Fruit fly (Drosophila melanogaster) whole organism, embryonic: Measurements from ENCODE around the gene St2.

Experiments used
- Antp ChIP-seq: fragments of 200-800 bp; sonication (Bioruptor generic); optimal IDR thresholded peaks from 3 replicates; lab custom pipeline; 2016; ENCODE audit warnings: missing biosample characterization, missing genetic modification characterization
- C15 ChIP-seq: fragments of 200-800 bp; sonication (Bioruptor generic); IDR thresholded peaks from 3 replicates; pipeline ENCODE4 v1.3.6; 2022; ENCODE audit warnings: missing biosample characterization, missing genetic modification characterization
- CG10959 ChIP-seq: fragments of 200-800 bp; sonication (Bioruptor generic); IDR thresholded peaks from 2 replicates; pipeline ENCODE4 v1.3.6; 2022; ENCODE audit warnings: missing biosample characterization, missing genetic modification characterization
- CG1233 ChIP-seq: fragments of 200-800 bp; sonication (Bioruptor generic); optimal IDR thresholded peaks from 4 replicates; lab custom pipeline; 2018; ENCODE audit warnings: missing biosample characterization, mild to moderate bottlenecking, missing genetic modification characterization
- CG13424 ChIP-seq: fragments of 200-800 bp; sonication (Bioruptor generic); optimal IDR thresholded peaks from 2 replicates; lab custom pipeline; 2019; ENCODE audit warnings: missing biosample characterization, mild to moderate bottlenecking, missing genetic modification characterization, moderate library complexity
- CG15696 ChIP-seq: fragments of 200-800 bp; sonication (Bioruptor generic); optimal IDR thresholded peaks from 2 replicates; lab custom pipeline; 2019; ENCODE audit warnings: missing biosample characterization, mild to moderate bottlenecking, missing genetic modification characterization, moderate library complexity
- CG2678 ChIP-seq: fragments of 200-800 bp; sonication (Bioruptor generic); optimal IDR thresholded peaks from 3 replicates; lab custom pipeline; 2019; ENCODE audit warnings: missing biosample characterization, mild to moderate bottlenecking, missing genetic modification characterization, moderate library complexity
- CG3065 ChIP-seq: fragments of 200-800 bp; sonication (Bioruptor generic); optimal IDR thresholded peaks from 2 replicates; lab custom pipeline; 2016; ENCODE audit warnings: missing biosample characterization, missing genetic modification characterization
- CG31224 ChIP-seq: fragments of 200-800 bp; sonication (Bioruptor generic); IDR thresholded peaks from 2 replicates; pipeline ENCODE4 v1.3.6; 2022; ENCODE audit warnings: missing biosample characterization, missing genetic modification characterization
- CG31388 ChIP-seq: fragments of 200-800 bp; sonication (Bioruptor generic); optimal IDR thresholded peaks from 2 replicates; lab custom pipeline; 2016; ENCODE audit warnings: missing biosample characterization, missing genetic modification characterization
- CG32532 ChIP-seq: fragments of 200-800 bp; sonication (Bioruptor generic); IDR thresholded peaks from 2 replicates; pipeline ENCODE4 v1.3.6; 2022; ENCODE audit warnings: missing biosample characterization, missing genetic modification characterization
- CG34224 ChIP-seq: fragments of 200-800 bp; sonication (Bioruptor generic); IDR thresholded peaks from 3 replicates; pipeline ENCODE4 v1.3.6; 2022; ENCODE audit warnings: missing biosample characterization, missing genetic modification characterization; ENCODE audit not compliant: partially characterized antibody
- CG34376 ChIP-seq: fragments of 200-800 bp; sonication (Bioruptor generic); optimal IDR thresholded peaks from 2 replicates; lab custom pipeline; 2018; ENCODE audit warnings: missing biosample characterization, mild to moderate bottlenecking, missing genetic modification characterization
- CG4854 ChIP-seq: fragments of 200-800 bp; sonication (Bioruptor generic); optimal IDR thresholded peaks from 2 replicates; lab custom pipeline; 2016; ENCODE audit warnings: missing biosample characterization, missing genetic modification characterization, inconsistent platforms
- CG7556 ChIP-seq: fragments of 200-800 bp; sonication (Bioruptor generic); optimal IDR thresholded peaks from 2 replicates; lab custom pipeline; 2017; ENCODE audit warnings: missing biosample characterization, mild to moderate bottlenecking, missing genetic modification characterization
- CG8359 ChIP-seq: fragments of 200-800 bp; sonication (Bioruptor generic); optimal IDR thresholded peaks from 2 replicates; lab custom pipeline; 2017; ENCODE audit warnings: missing biosample characterization, mild to moderate bottlenecking, missing genetic modification characterization, borderline replicate concordance
- CG9817 ChIP-seq: fragments of 200-800 bp; sonication (Bioruptor generic); optimal IDR thresholded peaks from 2 replicates; lab custom pipeline; 2018; ENCODE audit warnings: missing biosample characterization, mild to moderate bottlenecking, missing genetic modification characterization, moderate library complexity
- CTCF ChIP-seq: fragments of 200-800 bp; sonication (Bioruptor generic); optimal IDR thresholded peaks from 2 replicates; lab custom pipeline; 2017; ENCODE audit warnings: missing biosample characterization, mild to moderate bottlenecking, missing genetic modification characterization, moderate library complexity
- D19A ChIP-seq: fragments of 200-800 bp; optimal IDR thresholded peaks from 3 replicates; lab custom pipeline; 2019; ENCODE audit warnings: missing biosample characterization, mild to moderate bottlenecking, missing genetic modification characterization, moderate library complexity
- Dek ChIP-seq: fragments of 200-800 bp; sonication (Bioruptor generic); optimal IDR thresholded peaks from 3 replicates; lab custom pipeline; 2019; ENCODE audit warnings: missing biosample characterization, mild to moderate bottlenecking, missing genetic modification characterization, moderate library complexity
- Doc3 ChIP-seq: fragments of 200-800 bp; sonication (Bioruptor generic); IDR thresholded peaks from 3 replicates; pipeline ENCODE4 v1.3.6; 2022; ENCODE audit warnings: missing biosample characterization, missing genetic modification characterization; ENCODE audit not compliant: partially characterized antibody
- Drgx ChIP-seq: fragments of 200-800 bp; sonication (Bioruptor generic); IDR thresholded peaks from 2 replicates; pipeline ENCODE4 v1.3.6; 2022; ENCODE audit warnings: missing biosample characterization, missing genetic modification characterization
- HmgD ChIP-seq: fragments of 200-800 bp; sonication (Bioruptor generic); optimal IDR thresholded peaks from 3 replicates; lab custom pipeline; 2016; ENCODE audit warnings: missing biosample characterization, missing genetic modification characterization
- Meics ChIP-seq: fragments of 200-800 bp; sonication (Bioruptor generic); optimal IDR thresholded peaks from 2 replicates; lab custom pipeline; 2017; ENCODE audit warnings: missing biosample characterization, mild to moderate bottlenecking, missing genetic modification characterization
- NC2β ChIP-seq: fragments of 200-800 bp; sonication (Bioruptor generic); optimal IDR thresholded peaks from 2 replicates; lab custom pipeline; 2016; ENCODE audit warnings: missing biosample characterization, missing genetic modification characterization
- Six4 ChIP-seq: fragments of 200-800 bp; sonication (Bioruptor generic); optimal IDR thresholded peaks from 2 replicates; lab custom pipeline; 2016; ENCODE audit warnings: missing biosample characterization, missing genetic modification characterization
- cas ChIP-seq: fragments of 200-800 bp; sonication (Bioruptor generic); IDR thresholded peaks from 2 replicates; pipeline ENCODE4 v1.3.6; 2022; ENCODE audit warnings: missing biosample characterization, missing genetic modification characterization
- corto ChIP-seq: fragments of 200-800 bp; sonication (Bioruptor generic); optimal IDR thresholded peaks from 2 replicates; lab custom pipeline; 2016; ENCODE audit warnings: missing biosample characterization, mild to moderate bottlenecking, missing genetic modification characterization, moderate library complexity
- croc ChIP-seq: fragments of 200-800 bp; sonication (Bioruptor generic); conservative IDR thresholded peaks from 3 replicates; pipeline ENCODE4 v1.3.6; 2022; ENCODE audit warnings: missing biosample characterization, missing genetic modification characterization
- ewg ChIP-seq: fragments of 200-800 bp; sonication (Bioruptor generic); optimal IDR thresholded peaks from 3 replicates; lab custom pipeline; 2017; ENCODE audit warnings: mild to moderate bottlenecking, missing biosample characterization, missing genetic modification reagents, missing genetic modification characterization
- fd102C ChIP-seq: fragments of 200-800 bp; sonication (Bioruptor generic); optimal IDR thresholded peaks from 2 replicates; lab custom pipeline; 2018; ENCODE audit warnings: missing biosample characterization, mild to moderate bottlenecking, missing genetic modification characterization, moderate library complexity
- fd96Cb ChIP-seq: fragments of 200-800 bp; sonication (Bioruptor generic); optimal IDR thresholded peaks from 2 replicates; lab custom pipeline; 2018; ENCODE audit warnings: missing biosample characterization, mild to moderate bottlenecking, missing genetic modification characterization, moderate library complexity
- gsb-n ChIP-seq: fragments of 200-800 bp; sonication (Bioruptor generic); optimal IDR thresholded peaks from 3 replicates; lab custom pipeline; 2018; ENCODE audit warnings: missing biosample characterization, mild to moderate bottlenecking, missing genetic modification characterization
- gt ChIP-seq: fragments of 200-800 bp; sonication (Bioruptor generic); IDR thresholded peaks from 2 replicates; pipeline ENCODE4 v1.3.6; 2022; ENCODE audit warnings: missing biosample characterization, missing genetic modification characterization
- ken ChIP-seq: fragments of 200-800 bp; sonication (Bioruptor generic); IDR thresholded peaks from 3 replicates; pipeline ENCODE4 v1.3.6; 2022; ENCODE audit warnings: missing biosample characterization, missing genetic modification characterization
- lilli ChIP-seq: fragments of 200-800 bp; sonication (Bioruptor generic); optimal IDR thresholded peaks from 3 replicates; lab custom pipeline; 2016; ENCODE audit warnings: missing biosample characterization, missing genetic modification characterization
- salm ChIP-seq: fragments of 200-800 bp; sonication (Bioruptor generic); optimal IDR thresholded peaks from 2 replicates; lab custom pipeline; 2018; ENCODE audit warnings: missing biosample characterization, mild to moderate bottlenecking, missing genetic modification characterization
- slp2 ChIP-seq: fragments of 200-800 bp; sonication (Bioruptor generic); optimal IDR thresholded peaks from 2 replicates; lab custom pipeline; 2016; ENCODE audit warnings: missing biosample characterization, missing genetic modification characterization
- so ChIP-seq: fragments of 200-800 bp; sonication (Bioruptor generic); IDR thresholded peaks from 3 replicates; pipeline ENCODE4 v1.3.6; 2022; ENCODE audit warnings: missing biosample characterization, missing genetic modification characterization
- stwl ChIP-seq: fragments of 200-800 bp; sonication (Bioruptor generic); optimal IDR thresholded peaks from 3 replicates; lab custom pipeline; 2018; ENCODE audit warnings: missing biosample characterization, mild to moderate bottlenecking, missing genetic modification characterization, moderate library complexity
- sug ChIP-seq: fragments of 200-800 bp; optimal IDR thresholded peaks from 2 replicates; lab custom pipeline; 2019; ENCODE audit warnings: missing biosample characterization, mild to moderate bottlenecking, missing genetic modification characterization, moderate library complexity
- zfh1 ChIP-seq: fragments of 200-800 bp; sonication (Bioruptor generic); IDR thresholded peaks from 3 replicates; pipeline ENCODE4 v1.3.6; 2022; ENCODE audit warnings: missing biosample characterization, missing genetic modification characterization
- zfh2 ChIP-seq: fragments of 200-800 bp; sonication (Bioruptor generic); optimal IDR thresholded peaks from 2 replicates; lab custom pipeline; 2016; ENCODE audit warnings: missing biosample characterization, missing genetic modification characterization

Gene St2

DNA sequence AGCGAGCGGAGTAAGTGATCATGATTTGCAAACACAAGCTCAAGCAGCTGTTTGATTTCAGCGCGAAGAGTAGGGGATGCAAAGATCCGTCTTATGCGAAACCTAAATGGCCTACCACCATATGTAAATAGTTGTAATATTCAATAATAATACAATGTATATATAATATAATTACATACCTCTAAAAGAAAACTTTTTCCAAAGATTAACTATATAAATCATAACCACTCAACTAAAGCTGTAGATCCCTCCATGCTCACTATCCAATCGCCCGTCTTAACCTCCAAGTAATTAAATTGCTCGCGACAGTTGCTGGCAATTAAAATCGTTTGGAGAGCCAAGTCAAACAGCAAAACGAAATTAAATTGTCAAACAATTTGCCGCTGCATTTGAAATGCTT is 24.3 kb upstream of the St2 start (continued):
- TF ChIP-seq fd102C (GFP tag; lab: Kevin White, UChicago) = no peak
- peak; percentile 73 for TF ChIP-seq cas (GFP tag; lab: Robert Waterston, UW)
- TF ChIP-seq stwl (tag; lab: Kevin White, UChicago) = no peak
- TF ChIP-seq CG9817 = peak; percentile 64
- TF ChIP-seq gsb-n (tag; lab: Kevin White, UChicago) = no peak
- TF ChIP-seq CG4854 (GFP tag; lab: Kevin White, UChicago) = no peak
- TF ChIP-seq ewg (GFP tag; lab: Kevin White, UChicago) = peak; percentile 50
- TF ChIP-seq so (GFP tag; lab: Robert Waterston, UW) = peak; percentile 63; the same call in 1 of the 3 replicates
- peak; percentile 68 for TF ChIP-seq CG1233
- TF ChIP-seq CG10959 = no peak
- TF ChIP-seq CG31388 (GFP tag; lab: Kevin White, UChicago) = peak; percentile 22
- peak; percentile 29 for TF ChIP-seq zfh2 (GFP tag; lab: Kevin White, UChicago)
- TF ChIP-seq ken (GFP tag; lab: Robert Waterston, UW) = no peak
- peak; percentile 89 for TF ChIP-seq CG32532 (GFP tag; lab: Robert Waterston, UW)
- TF ChIP-seq zfh1 (GFP tag; lab: Robert Waterston, UW) = peak; percentile 57; the same call in 1 of the 3 replicates
- TF ChIP-seq CG34224 (GFP tag; lab: Robert Waterston, UW) = no peak
- TF ChIP-seq lilli = peak; percentile 63
- peak; percentile 77 for TF ChIP-seq CG31224 (GFP tag; lab: Robert Waterston, UW)
- 0 out of 3 replicates have a peak, but pooled peaks have one; percentile 30 for TF ChIP-seq C15 (GFP tag; lab: Robert Waterston, UW)
- TF ChIP-seq Antp (GFP tag; lab: Kevin White, UChicago) = no peak
- TF ChIP-seq CG34376 (GFP tag; lab: Kevin White, UChicago) = no peak
- peak; percentile 73 for TF ChIP-seq CG13424 (tag; lab: Kevin White, UChicago)
- TF ChIP-seq Doc3 = no peak
- no peak for TF ChIP-seq sug
- TF ChIP-seq croc (GFP tag; lab: Robert Waterston, UW) = peak; percentile 15; the same call in 1 of the 3 replicates
- TF ChIP-seq HmgD = no peak
- TF ChIP-seq CG3065 (GFP tag; lab: Kevin White, UChicago) = no peak
- TF ChIP-seq fd96Cb = peak; percentile 75
- TF ChIP-seq corto (GFP tag; lab: Kevin White, UChicago) = peak; percentile 44
- TF ChIP-seq Dek (tag; lab: Kevin White, UChicago) = peak; percentile 84
- peak; percentile 63 for TF ChIP-seq D19A (tag; lab: Kevin White, UChicago)
- peak; percentile 86 for TF ChIP-seq CG2678
- TF ChIP-seq CG8359 (GFP tag; lab: Kevin White, UChicago) = peak; percentile 2
- TF ChIP-seq slp2 (GFP tag; lab: Kevin White, UChicago) = no peak
- TF ChIP-seq salm (tag; lab: Kevin White, UChicago) = peak; percentile 39
- TF ChIP-seq Meics = peak; percentile 89
- TF ChIP-seq CG15696 (tag; lab: Kevin White, UChicago) = peak; percentile 23
- TF ChIP-seq Drgx = peak; percentile 95
- no peak for TF ChIP-seq gt (GFP tag; lab: Robert Waterston, UW)
- TF ChIP-seq Six4 (GFP tag; lab: Kevin White, UChicago) = peak; percentile 59
- TF ChIP-seq CG7556 (GFP tag; lab: Kevin White, UChicago) = peak; percentile 76
- no peak for TF ChIP-seq CTCF (GFP tag; lab: Kevin White, UChicago)
- no peak for TF ChIP-seq NC2β (GFP tag; lab: Kevin White, UChicago)
- TF ChIP-seq, all 482 proteins: peak for 238
